Worm (Caenorhabditis elegans) whole organism, young adult: Measurements from ENCODE around the gene F46F3.3.

Source experiments
- B0019.2 ChIP-seq: fragments of 200-800 bp; sonication (Bioruptor generic); conservative IDR thresholded peaks from 2 replicates; pipeline ENCODE4 v1.3.6; 2022; ENCODE audit warnings: missing genetic modification reagents, missing genetic modification characterization, missing compliant biosample characterization
- B0035.1 ChIP-seq: sonication (generic microtip); optimal IDR thresholded peaks from 2 replicates; lab custom pipeline; 2016; ENCODE audit warnings: missing genetic modification characterization, mild to moderate bottlenecking, missing compliant biosample characterization, missing genotype, missing genetic modification reagents
- F33H1.4 ChIP-seq: fragments of 200-800 bp; sonication (Bioruptor generic); IDR thresholded peaks from 2 replicates; pipeline ENCODE4 v1.3.6; 2022; ENCODE audit warnings: missing genetic modification reagents, missing genetic modification characterization, missing compliant biosample characterization
- F39B2.1 ChIP-seq: fragments of 200-800 bp; sonication (Bioruptor generic); IDR thresholded peaks from 2 replicates; pipeline ENCODE4 v1.3.6; 2022; ENCODE audit warnings: missing genetic modification reagents, missing genetic modification characterization, missing compliant biosample characterization
- F55B11.4 ChIP-seq: sonication (generic microtip); optimal IDR thresholded peaks from 2 replicates; lab custom pipeline; 2016; ENCODE audit warnings: missing compliant biosample characterization, missing genetic modification characterization, borderline replicate concordance; ENCODE audit not compliant: insufficient read depth
- F57C9.4 ChIP-seq: sonication (generic microtip); optimal IDR thresholded peaks from 2 replicates; lab custom pipeline; 2017; ENCODE audit warnings: mild to moderate bottlenecking, missing genetic modification characterization, missing compliant biosample characterization
- K12H6.12 ChIP-seq: fragments of 200-800 bp; sonication (Bioruptor generic); optimal IDR thresholded peaks from 2 replicates; lab custom pipeline; 2018; ENCODE audit warnings: mild to moderate bottlenecking, missing genetic modification characterization, missing compliant biosample characterization
- T26A5.8 ChIP-seq: sonication (generic microtip); optimal IDR thresholded peaks from 2 replicates; lab custom pipeline; 2016; ENCODE audit warnings: missing genetic modification characterization, missing compliant biosample characterization
- Y56A3A.18 ChIP-seq: fragments of 200-800 bp; sonication (Bioruptor generic); IDR thresholded peaks from 2 replicates; pipeline ENCODE4 v1.3.6; 2022; ENCODE audit warnings: missing genetic modification reagents, missing genetic modification characterization, missing compliant biosample characterization
- ama-1 ChIP-seq, 3 experiments: fragments of 150-350 bp in 1 of 3; sonication (generic microtip) in 2 of 3; optimal IDR thresholded peaks; 2 replicates each; lab custom pipeline; 2014 to 2018; ENCODE audit warnings: missing biosample characterization in 2 of 3, missing genetic modification characterization in 2 of 3, missing genetic modification reagents in 2 of 3
- atf-7 ChIP-seq: sonication (generic microtip); optimal IDR thresholded peaks from 2 replicates; lab custom pipeline; 2017; ENCODE audit warnings: mild to moderate bottlenecking, missing genetic modification characterization, missing compliant biosample characterization
- attf-6 ChIP-seq: fragments of 200-800 bp; sonication (Bioruptor generic); IDR thresholded peaks from 2 replicates; pipeline ENCODE4 v1.3.6; 2022; ENCODE audit warnings: missing genetic modification reagents, missing genetic modification characterization, missing compliant biosample characterization
- bed-2 ChIP-seq: fragments of 200-800 bp; sonication (Bioruptor generic); IDR thresholded peaks from 2 replicates; pipeline ENCODE4 v1.3.6; 2022; ENCODE audit warnings: missing genetic modification reagents, missing genetic modification characterization, missing compliant biosample characterization
- ceh-40 ChIP-seq: fragments of 200-800 bp; sonication (Bioruptor generic); IDR thresholded peaks from 2 replicates; pipeline ENCODE4 v1.3.6; 2022; ENCODE audit warnings: missing genetic modification characterization, missing compliant biosample characterization
- dpl-1 ChIP-seq: fragments of 150-350 bp; optimal IDR thresholded peaks from 2 replicates; lab custom pipeline; 2014; ENCODE audit warnings: missing biosample characterization, missing genetic modification reagents, missing genetic modification characterization
- ets-4 ChIP-seq: fragments of 200-800 bp; sonication (Bioruptor generic); optimal IDR thresholded peaks from 2 replicates; lab custom pipeline; 2018; ENCODE audit warnings: mild to moderate bottlenecking, missing genetic modification characterization, missing compliant biosample characterization
- fkh-3 ChIP-seq: sonication (generic microtip); optimal IDR thresholded peaks from 2 replicates; lab custom pipeline; 2016; ENCODE audit warnings: mild to moderate bottlenecking, missing genetic modification characterization, missing compliant biosample characterization
- gei-17 ChIP-seq: fragments of 200-800 bp; sonication (Bioruptor generic); optimal IDR thresholded peaks from 2 replicates; lab custom pipeline; 2018; ENCODE audit warnings: mild to moderate bottlenecking, missing genetic modification characterization, missing compliant biosample characterization
- hsf-1 ChIP-seq: fragments of 200-800 bp; sonication (Bioruptor generic); IDR thresholded peaks from 2 replicates; pipeline ENCODE4 v1.3.6; 2022; ENCODE audit warnings: missing genetic modification reagents, missing genetic modification characterization, missing compliant biosample characterization
- lag-1 ChIP-seq: fragments of 200-800 bp; sonication (Bioruptor generic); IDR thresholded peaks from 2 replicates; pipeline ENCODE4 v1.3.6; 2022; ENCODE audit warnings: missing genetic modification reagents, missing genetic modification characterization, missing compliant biosample characterization
- let-526 ChIP-seq: fragments of 200-800 bp; sonication (Bioruptor generic); IDR thresholded peaks from 2 replicates; pipeline ENCODE4 v1.3.6; 2022; ENCODE audit warnings: missing genetic modification reagents, missing genetic modification characterization, missing compliant biosample characterization
- let-607 ChIP-seq, 2 experiments: fragments of 200-800 bp in 1 of 2; sonication (Bioruptor generic) in 1 of 2; sonication (generic microtip) in 1 of 2; optimal IDR thresholded peaks; 2 replicates each; lab custom pipeline; 2016 to 2018; ENCODE audit warnings: mild to moderate bottlenecking in 2 of 2, missing compliant biosample characterization in 2 of 2, missing genetic modification characterization in 2 of 2, moderate library complexity in 2 of 2, missing genotype in 1 of 2
- lin-26 ChIP-seq: fragments of 200-800 bp; sonication (Bioruptor generic); IDR thresholded peaks from 2 replicates; pipeline ENCODE4 v1.3.6; 2022; ENCODE audit warnings: missing genetic modification reagents, missing genetic modification characterization, missing compliant biosample characterization
- lin-54 ChIP-seq: fragments of 200-800 bp; sonication (Bioruptor generic); optimal IDR thresholded peaks from 2 replicates; lab custom pipeline; 2018; ENCODE audit warnings: mild to moderate bottlenecking, missing genetic modification characterization, missing compliant biosample characterization
- lir-1 ChIP-seq: fragments of 200-800 bp; sonication (Bioruptor generic); conservative IDR thresholded peaks from 2 replicates; pipeline ENCODE4 v1.3.6; 2022; ENCODE audit warnings: missing genetic modification reagents, missing genetic modification characterization, missing compliant biosample characterization
- lsy-27 ChIP-seq: sonication (generic microtip); optimal IDR thresholded peaks from 2 replicates; lab custom pipeline; 2017; ENCODE audit warnings: missing genetic modification characterization, mild to moderate bottlenecking, missing compliant biosample characterization, antibody characterized with exemption, missing genotype, borderline replicate concordance; ENCODE audit not compliant: insufficient read depth
- mes-4 ChIP-seq: sonication (generic microtip); optimal IDR thresholded peaks from 2 replicates; lab custom pipeline; 2016; ENCODE audit warnings: missing genotype, missing genetic modification characterization, missing compliant biosample characterization
- mxl-1 ChIP-seq: sonication (generic microtip); optimal IDR thresholded peaks from 2 replicates; lab custom pipeline; 2016; ENCODE audit warnings: missing genetic modification characterization, missing compliant biosample characterization
- nfya-1 ChIP-seq: sonication (generic microtip); optimal IDR thresholded peaks from 2 replicates; lab custom pipeline; 2017; ENCODE audit warnings: antibody characterized with exemption, missing compliant biosample characterization, missing genetic modification characterization, borderline replicate concordance; ENCODE audit not compliant: insufficient read depth
- nfyb-1 ChIP-seq: fragments of 200-800 bp; sonication (Bioruptor generic); IDR thresholded peaks from 2 replicates; pipeline ENCODE4 v1.3.6; 2022; ENCODE audit warnings: missing genetic modification reagents, missing genetic modification characterization, missing compliant biosample characterization
- nhr-179 ChIP-seq: sonication (generic microtip); optimal IDR thresholded peaks from 2 replicates; lab custom pipeline; 2016; ENCODE audit warnings: mild to moderate bottlenecking, missing genetic modification characterization, missing compliant biosample characterization
- nhr-80 ChIP-seq: sonication (generic microtip); optimal IDR thresholded peaks from 2 replicates; lab custom pipeline; 2016; ENCODE audit warnings: missing genetic modification characterization, missing compliant biosample characterization
- snpc-1.1 ChIP-seq: sonication (generic microtip); optimal IDR thresholded peaks from 2 replicates; lab custom pipeline; 2017; ENCODE audit warnings: missing genetic modification characterization, mild to moderate bottlenecking, missing compliant biosample characterization, antibody characterized with exemption, moderate library complexity, missing genotype, missing genetic modification reagents; ENCODE audit not compliant: insufficient read depth
- snpc-3.4 ChIP-seq: sonication (generic microtip); optimal IDR thresholded peaks from 2 replicates; lab custom pipeline; 2017; ENCODE audit warnings: missing genetic modification characterization, mild to moderate bottlenecking, missing compliant biosample characterization, antibody characterized with exemption, moderate library complexity, missing genotype, missing genetic modification reagents
- sptf-2 ChIP-seq: fragments of 200-800 bp; sonication (Bioruptor generic); optimal IDR thresholded peaks from 2 replicates; lab custom pipeline; 2018; ENCODE audit warnings: mild to moderate bottlenecking, missing genetic modification characterization, missing compliant biosample characterization
- xnd-1 ChIP-seq: sonication (generic microtip); optimal IDR thresholded peaks from 2 replicates; lab custom pipeline; 2016; ENCODE audit warnings: missing genotype, missing genetic modification reagents, missing genetic modification characterization, missing compliant biosample characterization
- ztf-25 ChIP-seq: fragments of 200-800 bp; sonication (Bioruptor generic); IDR thresholded peaks from 2 replicates; pipeline ENCODE4 v1.3.6; 2022; ENCODE audit warnings: missing genetic modification reagents, missing genetic modification characterization, missing compliant biosample characterization
- ztf-6 ChIP-seq: fragments of 200-800 bp; sonication (Bioruptor generic); IDR thresholded peaks from 2 replicates; pipeline ENCODE4 v1.3.6; 2022; ENCODE audit warnings: missing genetic modification reagents, missing genetic modification characterization, missing compliant biosample characterization

F46F3.3 gene

ce11 chrV:11649254-11649653, 18.0 kb upstream of the F46F3.3 start:
- TF ChIP-seq T26A5.8 (tag; lab: Kevin White, UChicago) (no peak), hsf-1 (GFP tag; lab: Robert Waterston, UW) (no peak), lir-1 (GFP tag; lab: Robert Waterston, UW) (no peak)

- TF ChIP-seq K12H6.12: no peak
- no peak for TF ChIP-seq F55B11.4 (tag; lab: Kevin White, UChicago)
- no peak for TF ChIP-seq F33H1.4 (GFP tag; lab: Robert Waterston, UW)
- TF ChIP-seq atf-7 (tag; lab: Kevin White, UChicago): peak; percentile 77
- TF ChIP-seq F39B2.1 (GFP tag; lab: Robert Waterston, UW): no peak
- TF ChIP-seq lsy-27 (tag; lab: Kevin White, UChicago): no peak
- peak; percentile 39 to 59 for TF ChIP-seq let-607 (tag; optimal IDR thresholded peaks at IDR 0.05; lab: Kevin White, UChicago)
- no peak for TF ChIP-seq let-526
- no peak for TF ChIP-seq ztf-6 (GFP tag; lab: Robert Waterston, UW)
- TF ChIP-seq ztf-25 (GFP tag; lab: Robert Waterston, UW): no peak
- TF ChIP-seq nhr-179 (tag; lab: Kevin White, UChicago): no peak
- no peak for TF ChIP-seq dpl-1 (GFP tag; lab: Kevin White, UChicago)
- no peak for TF ChIP-seq nfya-1 (tag; lab: Kevin White, UChicago)
- TF ChIP-seq ets-4 (GFP tag; lab: Kevin White, UChicago): no peak
- no peak for TF ChIP-seq ceh-40 (GFP tag; lab: Robert Waterston, UW)
- no peak for TF ChIP-seq mes-4 (tag; lab: Kevin White, UChicago)
- no peak for TF ChIP-seq F57C9.4
- TF ChIP-seq attf-6 (GFP tag; lab: Robert Waterston, UW): no peak
- TF ChIP-seq nhr-80 (tag; lab: Kevin White, UChicago): peak; percentile 96
- no peak for TF ChIP-seq sptf-2 (GFP tag; lab: Kevin White, UChicago)
- TF ChIP-seq, all 124 proteins: peak for 3
Observed at ce11 chrV:11650720-11651119, 16.6 kb upstream of the F46F3.3 start, which contains the start of gene zip-10. Gene zip-10 (minus strand): TSS chrV:11650762.

ce11 chrV:11653095-11653494, 14.2 kb upstream of the F46F3.3 start:
- no peak for TF ChIP-seq lag-1 (GFP tag; lab: Robert Waterston, UW)
- no peak for TF ChIP-seq B0019.2 (GFP tag; lab: Robert Waterston, UW)
- no peak for TF ChIP-seq T26A5.8 (tag; lab: Kevin White, UChicago)
- no peak for TF ChIP-seq xnd-1
- TF ChIP-seq snpc-3.4 (tag; lab: Kevin White, UChicago): no peak
- no peak for TF ChIP-seq B0035.1
- no peak for TF ChIP-seq snpc-1.1 (tag; lab: Kevin White, UChicago)
- no peak for TF ChIP-seq bed-2
- TF ChIP-seq lin-26 (GFP tag; lab: Robert Waterston, UW): no peak
- no peak for TF ChIP-seq F57C9.4
- no peak for TF ChIP-seq fkh-3
- TF ChIP-seq mxl-1: no peak
- no peak for TF ChIP-seq lin-54 (GFP tag; lab: Kevin White, UChicago)
- no peak for TF ChIP-seq Y56A3A.18 (GFP tag; lab: Robert Waterston, UW)
- no peak for TF ChIP-seq ama-1 (optimal IDR thresholded peaks at IDR 0.05; lab: Kevin White, UChicago)
- TF ChIP-seq ama-1 (GFP tag; optimal IDR thresholded peaks at IDR 0.05; lab: Kevin White, UChicago): no peak
- TF ChIP-seq nfyb-1 (GFP tag; lab: Robert Waterston, UW): no peak
- TF ChIP-seq gei-17 (GFP tag; lab: Kevin White, UChicago): no peak
